Fruit fly (Drosophila melanogaster): ENCODE measurements around the gene CG11885.

CG11885 gene

DNA sequence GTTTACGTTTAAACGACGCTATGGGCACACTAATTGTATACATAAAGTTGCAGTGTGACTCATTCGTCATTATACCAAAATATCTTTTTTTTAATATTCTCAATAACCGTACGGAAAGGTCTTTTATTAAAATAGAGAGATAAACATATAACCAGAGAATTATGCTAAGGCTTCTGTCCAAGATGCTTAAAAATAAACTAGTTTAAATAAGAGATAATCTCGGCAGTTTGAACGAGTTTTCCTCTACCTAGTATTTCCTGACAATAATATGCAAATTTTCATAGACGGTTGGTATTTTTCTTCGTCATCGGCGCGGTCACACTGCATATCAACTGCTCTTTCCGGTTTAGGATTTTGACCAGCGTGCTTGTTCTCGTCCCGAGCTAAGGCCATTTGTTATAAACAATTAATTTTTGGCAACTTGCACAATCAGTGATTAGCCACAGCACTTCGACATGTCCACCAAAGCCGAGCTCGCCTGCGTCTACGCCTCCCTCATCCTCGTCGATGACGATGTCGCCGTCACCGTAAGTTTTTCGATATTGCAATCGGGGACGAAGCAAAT is 1.5 kb downstream of the CG11885 start, which contains the start of the genes CG13690 and RpLP1 (continued):
- TF ChIP-seq gfzf (GFP tag; optimal IDR thresholded peaks at IDR 0.05) (peak; percentile 97), chm (GFP tag; IDR thresholded peaks at IDR 0.05) (peak; percentile 86), MBD-R2 (GFP tag; IDR thresholded peaks at IDR 0.05) (peak; percentile 8; the same call in 1 of the 2 replicates), CG5245 (GFP tag; optimal IDR thresholded peaks at IDR 0.05) (no peak), CG31224 (GFP tag; IDR thresholded peaks at IDR 0.05) (no peak), jing (GFP tag; optimal IDR thresholded peaks at IDR 0.05) (no peak), aop (GFP tag; IDR thresholded peaks at IDR 0.05) (no peak), Stat92E (GFP tag; optimal IDR thresholded peaks at IDR 0.05) (peak in 1 of 3 experiments; percentile 85), CG32772 (GFP tag; IDR thresholded peaks at IDR 0.05) (no peak), vnd (GFP tag; IDR thresholded peaks at IDR 0.05; ENCODE audit: partially characterized antibody) (no peak), NC2α (GFP tag; optimal IDR thresholded peaks at IDR 0.05) (no peak), Hr3 (GFP tag; optimal IDR thresholded peaks at IDR 0.05) (peak; percentile 1), CG1233 (GFP tag; optimal IDR thresholded peaks at IDR 0.05) (peak; percentile 79), CG10979 (tag; optimal IDR thresholded peaks at IDR 0.05) (peak; percentile 66), repo (GFP tag; optimal IDR thresholded peaks at IDR 0.05) (peak; percentile 40), CG43689 (GFP tag; IDR thresholded peaks at IDR 0.05) (no peak), esg (GFP tag; conservative IDR thresholded peaks at IDR 0.05) (no peak), stwl (tag; optimal IDR thresholded peaks at IDR 0.05) (peak; percentile 76), gsb-n (tag; optimal IDR thresholded peaks at IDR 0.05) (peak; percentile 81), maf-S (GFP tag; optimal IDR thresholded peaks at IDR 0.05) (peak; percentile 67), Fer1 (GFP tag; optimal IDR thresholded peaks at IDR 0.05) (peak; percentile 89), phol (tag; optimal IDR thresholded peaks at IDR 0.05) (peak; percentile 89), BEAF-32 (GFP tag; optimal IDR thresholded peaks at IDR 0.05) (peak; percentile 58), unc-4 (GFP tag; IDR thresholded peaks at IDR 0.05; ENCODE audit: partially characterized antibody) (no peak), CG7786 (GFP tag; optimal IDR thresholded peaks at IDR 0.05) (no peak), vvl (GFP tag; IDR thresholded peaks at IDR 0.05) (peak; percentile 94), hb (GFP tag; IDR thresholded peaks at IDR 0.05; ENCODE audit: partially characterized antibody) (no peak), CG10366 (GFP tag; IDR thresholded peaks at IDR 0.05) (no peak), CG13287 (GFP tag; IDR thresholded peaks at IDR 0.05; ENCODE audit: partially characterized antibody) (peak; percentile 9; the same call in 1 of the 2 replicates), sd (tag; optimal IDR thresholded peaks at IDR 0.05) (peak; percentile 61), CG1792 (GFP tag; optimal IDR thresholded peaks at IDR 0.05) (peak; percentile 51), bsh (GFP tag; optimal IDR thresholded peaks at IDR 0.05) (peak; percentile 35 to 47), CG11456 (GFP tag; IDR thresholded peaks at IDR 0.05) (peak; percentile 76; the same call in 2 of the 3 replicates), cg (GFP tag; optimal IDR thresholded peaks at IDR 0.05) (no peak), ssp (GFP tag; IDR thresholded peaks at IDR 0.05) (peak; percentile 19; the same call in 1 of the 2 replicates), CG6854 (GFP tag; optimal IDR thresholded peaks at IDR 0.05) (peak; percentile 64), B-H1 (GFP tag; IDR thresholded peaks at IDR 0.05) (peak; percentile 35; the same call in 1 of the 3 replicates), chif (GFP tag; optimal IDR thresholded peaks at IDR 0.05) (peak; percentile 63 to 66), CG11085 (GFP tag; IDR thresholded peaks at IDR 0.05) (peak; percentile 45; the same call in 1 of the 2 replicates), usp (GFP tag; optimal IDR thresholded peaks at IDR 0.05) (no peak), Sox100B (GFP tag; optimal IDR thresholded peaks at IDR 0.05) (peak; percentile 86), CG10431 (GFP tag; optimal IDR thresholded peaks at IDR 0.05) (peak; percentile 81), nau (GFP tag; optimal IDR thresholded peaks at IDR 0.05) (peak; percentile 87), crp (GFP tag; optimal IDR thresholded peaks at IDR 0.05) (peak in 1 of 2 experiments; percentile 44), zfh2 (GFP tag; optimal IDR thresholded peaks at IDR 0.05) (peak; percentile 51), dmrt11E (tag; optimal IDR thresholded peaks at IDR 0.05) (peak; percentile 64), Hsf (GFP tag; optimal IDR thresholded peaks at IDR 0.05) (peak; percentile 78), Asciz (GFP tag; optimal IDR thresholded peaks at IDR 0.05) (peak; percentile 86), al (GFP tag; IDR thresholded peaks at IDR 0.05) (no peak)

Data from whole organism, embryonic.